Fruit fly (Drosophila melanogaster) whole organism, embryonic: ENCODE measurements around the gene CG17325.

ENCODE experiments used
- B-H2 ChIP-seq: fragments of 200-800 bp; sonication (Bioruptor generic); optimal IDR thresholded peaks from 2 replicates; lab custom pipeline; 2018; ENCODE audit warnings: missing biosample characterization, mild to moderate bottlenecking, missing genetic modification characterization
- CG10366 ChIP-seq: fragments of 200-800 bp; sonication (Bioruptor generic); IDR thresholded peaks from 2 replicates; pipeline ENCODE4 v1.3.6; 2022; ENCODE audit warnings: missing biosample characterization, missing genetic modification characterization
- CG13287 ChIP-seq: fragments of 200-800 bp; sonication (Bioruptor generic); IDR thresholded peaks from 2 replicates; pipeline ENCODE4 v1.3.6; 2022; ENCODE audit warnings: missing biosample characterization, missing genetic modification characterization; ENCODE audit not compliant: partially characterized antibody
- CG14667 ChIP-seq: fragments of 200-800 bp; sonication (Bioruptor generic); IDR thresholded peaks from 2 replicates; pipeline ENCODE4 v1.3.6; 2022; ENCODE audit warnings: missing biosample characterization, missing genetic modification characterization
- CG14710 ChIP-seq: fragments of 200-800 bp; sonication (Bioruptor generic); optimal IDR thresholded peaks from 3 replicates; lab custom pipeline; 2019; ENCODE audit warnings: missing biosample characterization, mild to moderate bottlenecking, missing genetic modification characterization, moderate library complexity
- CG1647 ChIP-seq: fragments of 200-800 bp; sonication (Bioruptor generic); optimal IDR thresholded peaks from 3 replicates; lab custom pipeline; 2016; ENCODE audit warnings: missing biosample characterization, missing genetic modification characterization
- CG17186 ChIP-seq: fragments of 200-800 bp; sonication (Bioruptor generic); optimal IDR thresholded peaks from 3 replicates; lab custom pipeline; 2017; ENCODE audit warnings: missing biosample characterization, missing genetic modification reagents, missing genetic modification characterization
- CG2199 ChIP-seq: fragments of 200-800 bp; sonication (Bioruptor generic); IDR thresholded peaks from 3 replicates; pipeline ENCODE4 v1.3.6; 2022; ENCODE audit warnings: missing biosample characterization, missing genetic modification characterization
- CG2202 ChIP-seq: fragments of 200-800 bp; sonication (Bioruptor generic); optimal IDR thresholded peaks from 2 replicates; lab custom pipeline; 2018; ENCODE audit warnings: missing biosample characterization, mild to moderate bottlenecking, missing genetic modification characterization
- CG2678 ChIP-seq: fragments of 200-800 bp; sonication (Bioruptor generic); optimal IDR thresholded peaks from 3 replicates; lab custom pipeline; 2019; ENCODE audit warnings: missing biosample characterization, mild to moderate bottlenecking, missing genetic modification characterization, moderate library complexity
- CG30431 ChIP-seq: fragments of 200-800 bp; sonication (Bioruptor generic); optimal IDR thresholded peaks from 2 replicates; lab custom pipeline; 2017; ENCODE audit warnings: missing biosample characterization, missing genetic modification characterization
- CG34376 ChIP-seq: fragments of 200-800 bp; sonication (Bioruptor generic); optimal IDR thresholded peaks from 2 replicates; lab custom pipeline; 2018; ENCODE audit warnings: missing biosample characterization, mild to moderate bottlenecking, missing genetic modification characterization
- CG4707 ChIP-seq: fragments of 200-800 bp; sonication (Bioruptor generic); optimal IDR thresholded peaks from 2 replicates; lab custom pipeline; 2018; ENCODE audit warnings: missing biosample characterization, mild to moderate bottlenecking, missing genetic modification characterization, moderate library complexity
- CG4854 ChIP-seq: fragments of 200-800 bp; sonication (Bioruptor generic); optimal IDR thresholded peaks from 2 replicates; lab custom pipeline; 2016; ENCODE audit warnings: missing biosample characterization, missing genetic modification characterization, inconsistent platforms
- CG5180 ChIP-seq: fragments of 200-800 bp; sonication (Bioruptor generic); optimal IDR thresholded peaks from 3 replicates; lab custom pipeline; 2017; ENCODE audit warnings: missing biosample characterization, missing genetic modification characterization, mild to moderate bottlenecking, moderate library complexity, missing genetic modification reagents
- CG5953 ChIP-seq: fragments of 200-800 bp; sonication (Bioruptor generic); IDR thresholded peaks from 2 replicates; pipeline ENCODE4 v1.3.6; 2022; ENCODE audit warnings: missing biosample characterization, missing genetic modification characterization
- CG7987 ChIP-seq: fragments of 200-800 bp; sonication (Bioruptor generic); optimal IDR thresholded peaks from 2 replicates; lab custom pipeline; 2018; ENCODE audit warnings: missing biosample characterization, mild to moderate bottlenecking, missing genetic modification characterization, moderate library complexity
- CG8290 ChIP-seq, 3 experiments: fragments of 200-800 bp; sonication (Bioruptor generic); optimal IDR thresholded peaks; 2 replicates each; lab custom pipeline; 2016 to 2019; ENCODE audit warnings: missing biosample characterization in 3 of 3, missing genetic modification characterization in 3 of 3, mild to moderate bottlenecking in 2 of 3, moderate library complexity in 1 of 3
- D ChIP-seq, 2 experiments: fragments of 200-800 bp in 1 of 2; fragments of >200 bp in 1 of 2; sonication (Bioruptor generic) in 1 of 2; optimal IDR thresholded peaks; 2 replicates in 1 of 2; 3 replicates in 1 of 2; lab custom pipeline; 2017; ENCODE audit warnings: mild to moderate bottlenecking in 1 of 2, missing biosample characterization in 1 of 2, missing genetic modification characterization in 1 of 2, missing genetic modification reagents in 1 of 2
- Dfd ChIP-seq, 2 experiments: fragments of >200 bp; optimal IDR thresholded peaks; 2 replicates each; lab custom pipeline; 2017; ENCODE audit warnings: missing biosample characterization in 2 of 2, missing genetic modification characterization in 2 of 2
- Gsc ChIP-seq: fragments of 200-800 bp; sonication (Bioruptor generic); IDR thresholded peaks from 2 replicates; pipeline ENCODE4 v1.3.6; 2022; ENCODE audit warnings: missing biosample characterization, missing genetic modification characterization
- Gug ChIP-seq: fragments of 200-800 bp; sonication (Bioruptor generic); IDR thresholded peaks from 4 replicates; pipeline ENCODE4 v1.3.6; 2022; ENCODE audit warnings: missing biosample characterization, missing genetic modification characterization
- Hand ChIP-seq: fragments of 200-800 bp; sonication (Bioruptor generic); optimal IDR thresholded peaks from 2 replicates; lab custom pipeline; 2017; ENCODE audit warnings: mild to moderate bottlenecking, missing biosample characterization, missing genetic modification reagents, missing genetic modification characterization
- Kr ChIP-seq: fragments of 200-800 bp; sonication (Bioruptor generic); optimal IDR thresholded peaks from 2 replicates; lab custom pipeline; 2017; ENCODE audit warnings: missing biosample characterization, mild to moderate bottlenecking, missing genetic modification characterization
- Lim3 ChIP-seq: fragments of 200-800 bp; sonication (Bioruptor generic); IDR thresholded peaks from 2 replicates; pipeline ENCODE4 v1.3.6; 2022; ENCODE audit warnings: missing biosample characterization, missing genetic modification characterization
- Nf-YB ChIP-seq: fragments of 200-800 bp; sonication (Bioruptor generic); optimal IDR thresholded peaks from 3 replicates; lab custom pipeline; 2019; ENCODE audit warnings: missing biosample characterization, mild to moderate bottlenecking, missing genetic modification characterization, moderate library complexity
- Oaz ChIP-seq: fragments of 200-800 bp; sonication (Bioruptor generic); IDR thresholded peaks from 2 replicates; pipeline ENCODE4 v1.3.6; 2022; ENCODE audit warnings: missing biosample characterization, missing genetic modification characterization
- Scr ChIP-seq: fragments of 200-800 bp; sonication (Bioruptor generic); IDR thresholded peaks from 2 replicates; pipeline ENCODE4 v1.3.6; 2022; ENCODE audit warnings: missing biosample characterization, missing genetic modification characterization; ENCODE audit not compliant: partially characterized antibody
- Six4 ChIP-seq: fragments of 200-800 bp; sonication (Bioruptor generic); optimal IDR thresholded peaks from 2 replicates; lab custom pipeline; 2016; ENCODE audit warnings: missing biosample characterization, missing genetic modification characterization
- Sox102F ChIP-seq: fragments of 200-800 bp; sonication (Bioruptor generic); optimal IDR thresholded peaks from 2 replicates; lab custom pipeline; 2018; ENCODE audit warnings: missing biosample characterization, mild to moderate bottlenecking, missing genetic modification characterization, moderate library complexity
- Ssrp ChIP-seq: fragments of 200-800 bp; sonication (Bioruptor generic); optimal IDR thresholded peaks from 2 replicates; lab custom pipeline; 2018; ENCODE audit warnings: missing biosample characterization, mild to moderate bottlenecking, missing genetic modification characterization, moderate library complexity
- ac ChIP-seq: fragments of 200-800 bp; sonication (Bioruptor generic); optimal IDR thresholded peaks from 3 replicates; lab custom pipeline; 2017; ENCODE audit warnings: missing biosample characterization, mild to moderate bottlenecking, missing genetic modification characterization
- amos ChIP-seq: fragments of 200-800 bp; sonication (Bioruptor generic); IDR thresholded peaks from 2 replicates; pipeline ENCODE4 v1.3.6; 2022; ENCODE audit warnings: missing biosample characterization, missing genetic modification characterization; ENCODE audit not compliant: partially characterized antibody
- ato ChIP-seq: fragments of 200-800 bp; sonication (Bioruptor generic); IDR thresholded peaks from 2 replicates; pipeline ENCODE4 v1.3.6; 2022; ENCODE audit warnings: missing biosample characterization, missing genetic modification characterization; ENCODE audit not compliant: partially characterized antibody
- bcd ChIP-seq: fragments of 200-800 bp; sonication (Bioruptor generic); optimal IDR thresholded peaks from 2 replicates; lab custom pipeline; 2017; ENCODE audit warnings: missing biosample characterization, mild to moderate bottlenecking, missing genetic modification characterization
- eyg ChIP-seq: fragments of 200-800 bp; sonication (Bioruptor generic); optimal IDR thresholded peaks from 3 replicates; lab custom pipeline; 2016; ENCODE audit warnings: missing biosample characterization, missing genetic modification characterization
- fd102C ChIP-seq: fragments of 200-800 bp; sonication (Bioruptor generic); optimal IDR thresholded peaks from 2 replicates; lab custom pipeline; 2018; ENCODE audit warnings: missing biosample characterization, mild to moderate bottlenecking, missing genetic modification characterization, moderate library complexity
- fu2 ChIP-seq: fragments of 200-800 bp; sonication (Bioruptor generic); optimal IDR thresholded peaks from 2 replicates; lab custom pipeline; 2016; ENCODE audit warnings: missing biosample characterization, missing genetic modification characterization
- gcm ChIP-seq: fragments of 200-800 bp; sonication (Bioruptor generic); optimal IDR thresholded peaks from 2 replicates; lab custom pipeline; 2019; ENCODE audit warnings: missing biosample characterization, mild to moderate bottlenecking, missing genetic modification characterization, moderate library complexity
- gsb-n ChIP-seq: fragments of 200-800 bp; sonication (Bioruptor generic); optimal IDR thresholded peaks from 3 replicates; lab custom pipeline; 2018; ENCODE audit warnings: missing biosample characterization, mild to moderate bottlenecking, missing genetic modification characterization
- lmd ChIP-seq: fragments of 200-800 bp; sonication (Bioruptor generic); IDR thresholded peaks from 2 replicates; pipeline ENCODE4 v1.3.6; 2022; ENCODE audit warnings: missing biosample characterization, missing genetic modification characterization
- lov ChIP-seq, 2 experiments: fragments of 200-800 bp in 1 of 2; fragments of >200 bp in 1 of 2; sonication (Bioruptor generic) in 1 of 2; IDR thresholded peaks in 1 of 2; optimal IDR thresholded peaks in 1 of 2; 2 replicates in 1 of 2; 3 replicates in 1 of 2; pipeline versions ENCODE4 v1.3.6 to Lab custom; 2017 to 2022; ENCODE audit warnings: missing biosample characterization in 1 of 2, missing genetic modification characterization in 1 of 2
- nerfin-1 ChIP-seq: fragments of 200-800 bp; sonication (Bioruptor generic); optimal IDR thresholded peaks from 3 replicates; lab custom pipeline; 2019; ENCODE audit warnings: missing biosample characterization, mild to moderate bottlenecking, missing genetic modification characterization, moderate library complexity
- pros ChIP-seq: fragments of 200-800 bp; sonication (Bioruptor generic); optimal IDR thresholded peaks from 3 replicates; lab custom pipeline; 2019; ENCODE audit warnings: missing biosample characterization, mild to moderate bottlenecking, missing genetic modification characterization, moderate library complexity
- run ChIP-seq: fragments of 200-800 bp; sonication (Bioruptor generic); optimal IDR thresholded peaks from 3 replicates; lab custom pipeline; 2018; ENCODE audit warnings: missing biosample characterization, mild to moderate bottlenecking, missing genetic modification characterization
- sens ChIP-seq: fragments of 200-800 bp; sonication (Bioruptor generic); peaks from one replicate; lab custom pipeline; 2016; ENCODE audit warnings: missing biosample characterization, missing genetic modification characterization
- slbo ChIP-seq: fragments of 200-800 bp; sonication (Bioruptor generic); IDR thresholded peaks from 2 replicates; pipeline ENCODE4 v1.3.6; 2022; ENCODE audit warnings: missing biosample characterization, missing genetic modification characterization
- tll ChIP-seq, 2 experiments: fragments of 200-800 bp in 1 of 2; fragments of >200 bp in 1 of 2; sonication (Bioruptor generic) in 1 of 2; optimal IDR thresholded peaks; 2 replicates each; lab custom pipeline; 2017 to 2019; ENCODE audit warnings: missing biosample characterization in 2 of 2, missing genetic modification characterization in 2 of 2, mild to moderate bottlenecking in 1 of 2, moderate library complexity in 1 of 2

Gene CG17325

DNA sequence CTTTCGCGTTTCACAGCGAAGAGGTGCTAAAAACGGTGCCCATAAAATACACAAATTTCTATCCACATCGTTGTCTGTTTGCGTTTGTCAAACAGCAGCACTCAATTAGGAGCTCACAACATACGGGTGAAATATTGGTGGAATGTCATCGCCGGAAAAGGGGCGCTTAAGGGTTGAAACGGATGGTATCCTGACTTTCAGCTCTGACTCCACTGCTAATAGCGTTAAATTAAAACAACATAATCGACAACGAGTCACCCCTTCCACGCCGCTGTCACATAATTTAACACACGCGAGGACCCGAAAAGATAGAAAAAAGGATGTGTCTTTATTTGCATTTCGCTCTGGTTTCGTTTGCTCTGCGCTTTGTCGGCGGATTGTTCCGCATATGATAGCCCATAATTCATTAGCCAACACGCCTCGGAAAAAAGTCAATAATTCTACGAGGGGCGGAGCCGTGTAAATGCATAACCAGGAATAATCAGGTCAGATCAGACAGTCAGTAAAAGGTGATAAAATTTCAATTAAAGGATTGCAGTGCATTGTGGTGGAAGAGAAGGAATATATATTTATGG lies 27.3 kb upstream of the CG17325 start:
- TF ChIP-seq CG5953 (GFP tag; lab: Robert Waterston, UW): no peak
- TF ChIP-seq gcm (GFP tag; lab: Kevin White, UChicago): peak; percentile 27
- peak in 1 of 2 experiments; percentile 80 for TF ChIP-seq tll (GFP tag; optimal IDR thresholded peaks at IDR 0.05; lab: Kevin White, UChicago)
- TF ChIP-seq CG34376 (GFP tag; lab: Kevin White, UChicago): no peak
- no peak for TF ChIP-seq Hand (GFP tag; lab: Kevin White, UChicago)
- TF ChIP-seq ac (GFP tag; lab: Kevin White, UChicago): peak; percentile 40
- TF ChIP-seq nerfin-1 (tag; lab: Kevin White, UChicago): peak; percentile 71
- no peak for TF ChIP-seq amos
- no peak for TF ChIP-seq fd102C (GFP tag; lab: Kevin White, UChicago)
- peak; percentile 53 for TF ChIP-seq pros
- TF ChIP-seq Gug (GFP tag; lab: Robert Waterston, UW): no peak
- TF ChIP-seq Six4 (GFP tag; lab: Kevin White, UChicago): no peak
- TF ChIP-seq CG2678 (tag; lab: Kevin White, UChicago): no peak
- TF ChIP-seq CG4854 (GFP tag; lab: Kevin White, UChicago): no peak
- TF ChIP-seq Lim3 (GFP tag; lab: Robert Waterston, UW): no peak
- TF ChIP-seq CG5180 (GFP tag; lab: Kevin White, UChicago): no peak
- TF ChIP-seq eyg (GFP tag; lab: Kevin White, UChicago): no peak
- TF ChIP-seq D (optimal IDR thresholded peaks at IDR 0.05; lab: Kevin White, UChicago): no peak
- TF ChIP-seq D (GFP tag; optimal IDR thresholded peaks at IDR 0.05; lab: Kevin White, UChicago): peak; percentile 12
- TF ChIP-seq Nf-YB (GFP tag; lab: Kevin White, UChicago): peak; percentile 22
- no peak for TF ChIP-seq Sox102F (GFP tag; lab: Kevin White, UChicago)
- no peak for TF ChIP-seq CG1647
- TF ChIP-seq B-H2 (GFP tag; lab: Kevin White, UChicago): no peak
- TF ChIP-seq Dfd (GFP tag; optimal IDR thresholded peaks at IDR 0.05; lab: Kevin White, UChicago): no peak
- no peak for TF ChIP-seq lmd
- TF ChIP-seq slbo: no peak
- no peak for TF ChIP-seq CG10366
- TF ChIP-seq fu2 (GFP tag; lab: Kevin White, UChicago): no peak
- TF ChIP-seq Kr: peak; percentile 91
- TF ChIP-seq bcd (GFP tag; lab: Kevin White, UChicago): no peak
- no peak for TF ChIP-seq lov (optimal IDR thresholded peaks at IDR 0.05; lab: Kevin White, UChicago)
- TF ChIP-seq lov (GFP tag; IDR thresholded peaks at IDR 0.05; lab: Robert Waterston, UW): 0 out of 3 replicates have a peak, but pooled peaks have one; percentile 46
- peak; percentile 65 for TF ChIP-seq sens
- TF ChIP-seq Ssrp (tag; lab: Kevin White, UChicago): no peak
- TF ChIP-seq CG14710 (tag; lab: Kevin White, UChicago): no peak
- no peak for TF ChIP-seq CG8290 (GFP tag; optimal IDR thresholded peaks at IDR 0.05; lab: Kevin White, UChicago)
- TF ChIP-seq CG8290 (tag; optimal IDR thresholded peaks at IDR 0.05; lab: Kevin White, UChicago): no peak
- no peak for TF ChIP-seq CG14667 (GFP tag; lab: Robert Waterston, UW)
- no peak for TF ChIP-seq Oaz
- no peak for TF ChIP-seq CG2202 (tag; lab: Kevin White, UChicago)
- no peak for TF ChIP-seq CG30431 (GFP tag; lab: Kevin White, UChicago)
- TF ChIP-seq run (tag; lab: Kevin White, UChicago): no peak
- no peak for TF ChIP-seq CG7987
- TF ChIP-seq gsb-n (tag; lab: Kevin White, UChicago): peak; percentile 56
- TF ChIP-seq ato (GFP tag; lab: Robert Waterston, UW): no peak
- no peak for TF ChIP-seq CG17186 (GFP tag; lab: Kevin White, UChicago)
- no peak for TF ChIP-seq Gsc (GFP tag; lab: Robert Waterston, UW)
- no peak for TF ChIP-seq Scr (GFP tag; lab: Robert Waterston, UW)
- TF ChIP-seq CG2199 (GFP tag; lab: Robert Waterston, UW): 0 out of 3 replicates have a peak, but pooled peaks have one; percentile 30
- no peak for TF ChIP-seq CG13287 (GFP tag; lab: Robert Waterston, UW)
- TF ChIP-seq CG4707 (GFP tag; lab: Kevin White, UChicago): no peak
